Worm (Caenorhabditis elegans): Measurements from ENCODE around the gene ZK792.1.

Gene ZK792.1

ce11 chrIV:11681905-11682304, 22.3 kb downstream of the ZK792.1 start, which contains the start of gene ZK792.4:
ZK792.4 (minus strand) TSS chrIV:11682005.
- no peak for TF ChIP-seq ttx-3 (tag; optimal IDR thresholded peaks at IDR 0.05)
- TF ChIP-seq ahr-1 (tag; optimal IDR thresholded peaks at IDR 0.05) = no peak
- TF ChIP-seq ceh-6 (GFP tag; optimal IDR thresholded peaks at IDR 0.05) = no peak
- no peak for TF ChIP-seq gmeb-2 (tag; optimal IDR thresholded peaks at IDR 0.05)

ce11 chrIV:11688018-11688417, 28.4 kb downstream of the ZK792.1 start, which contains the start of gene ZK792.5:
ZK792.5 (minus strand) TSS chrIV:11688118.
- TF ChIP-seq ttx-3 (tag; optimal IDR thresholded peaks at IDR 0.05) = no peak
- no peak for TF ChIP-seq F13H6.1 (tag; optimal IDR thresholded peaks at IDR 0.05)
- no peak for TF ChIP-seq ceh-24 (tag; optimal IDR thresholded peaks at IDR 0.05)
- no peak for TF ChIP-seq unc-55 (GFP tag; optimal IDR thresholded peaks at IDR 0.05)
- TF ChIP-seq nhr-11 (tag; optimal IDR thresholded peaks at IDR 0.05) = no peak
- no peak for TF ChIP-seq ceh-31 (tag; optimal IDR thresholded peaks at IDR 0.05)
- no peak for TF ChIP-seq sox-2 (GFP tag; IDR thresholded peaks at IDR 0.05)
- no peak for TF ChIP-seq pha-2 (tag; optimal IDR thresholded peaks at IDR 0.05)
- no peak for TF ChIP-seq eyg-1 (tag; optimal IDR thresholded peaks at IDR 0.05)
- no peak for TF ChIP-seq ztf-16 (tag; optimal IDR thresholded peaks at IDR 0.05)
- no peak for TF ChIP-seq ceh-19 (GFP tag; optimal IDR thresholded peaks at IDR 0.05)

ce11 chrIV:11690988-11691387, 31.3 kb downstream of the ZK792.1 start, which contains the start of gene let-60:
let-60 (minus strand) TSS chrIV:11691088.
- no peak for TF ChIP-seq ceh-2 (tag; optimal IDR thresholded peaks at IDR 0.05)
- TF ChIP-seq lin-11 (tag; optimal IDR thresholded peaks at IDR 0.05) = no peak
- TF ChIP-seq T23F11.4 (GFP tag; optimal IDR thresholded peaks at IDR 0.05) = no peak
- no peak for TF ChIP-seq tbx-2 (tag; optimal IDR thresholded peaks at IDR 0.05)
- no peak for TF ChIP-seq ceh-34 (tag; optimal IDR thresholded peaks at IDR 0.05)
- no peak for TF ChIP-seq ets-4 (tag; optimal IDR thresholded peaks at IDR 0.05)
- TF ChIP-seq ceh-9 (tag; optimal IDR thresholded peaks at IDR 0.05) = no peak
- TF ChIP-seq ztf-16 (tag; optimal IDR thresholded peaks at IDR 0.05) = no peak
- no peak for TF ChIP-seq unc-55 (GFP tag; optimal IDR thresholded peaks at IDR 0.05)
- no peak for TF ChIP-seq tbx-7 (tag; optimal IDR thresholded peaks at IDR 0.05)
- TF ChIP-seq unc-42 (tag; optimal IDR thresholded peaks at IDR 0.05) = no peak
- no peak for TF ChIP-seq hlh-30 (tag; optimal IDR thresholded peaks at IDR 0.05; ENCODE audit: insufficient read depth)
- no peak for TF ChIP-seq ref-2 (tag; optimal IDR thresholded peaks at IDR 0.05)
- no peak for TF ChIP-seq hlh-13 (GFP tag; optimal IDR thresholded peaks at IDR 0.05)

ce11 chrIV:11691524-11691923, 31.9 kb downstream of the ZK792.1 start:
- no peak for TF ChIP-seq sox-4 (tag; optimal IDR thresholded peaks at IDR 0.05)
- TF ChIP-seq pag-3 (tag; optimal IDR thresholded peaks at IDR 0.05; ENCODE audit: borderline replicate concordance) = no peak
- no peak for TF ChIP-seq che-1 (tag; optimal IDR thresholded peaks at IDR 0.05)
- TF ChIP-seq tbx-7 (tag; optimal IDR thresholded peaks at IDR 0.05) = no peak
- TF ChIP-seq ceh-22 (tag; optimal IDR thresholded peaks at IDR 0.05) = no peak
- TF ChIP-seq nfya-1 (tag; optimal IDR thresholded peaks at IDR 0.05) = no peak
- TF ChIP-seq zip-5 (tag; optimal IDR thresholded peaks at IDR 0.05) = no peak
- TF ChIP-seq ceh-31 (tag; optimal IDR thresholded peaks at IDR 0.05) = no peak

ce11 chrIV:11692071-11692673, 32.5 kb downstream of the ZK792.1 start:
- TF ChIP-seq odd-2 (tag; optimal IDR thresholded peaks at IDR 0.05) (peak; percentile 18), ztf-16 (tag; optimal IDR thresholded peaks at IDR 0.05) (peak; percentile 46), ceh-45 (GFP tag; IDR thresholded peaks at IDR 0.05) (no peak), fkh-6 (tag; optimal IDR thresholded peaks at IDR 0.05) (no peak), sdc-2 (tag; optimal IDR thresholded peaks at IDR 0.05) (no peak), ceh-48 (tag; optimal IDR thresholded peaks at IDR 0.05) (no peak), pat-9 (tag; optimal IDR thresholded peaks at IDR 0.05) (no peak), ahr-1 (tag; optimal IDR thresholded peaks at IDR 0.05) (no peak), sox-2 (GFP tag; IDR thresholded peaks at IDR 0.05) (peak; percentile 34; the same call in 1 of the 2 replicates), lin-11 (tag; optimal IDR thresholded peaks at IDR 0.05) (no peak), dve-1 (tag; optimal IDR thresholded peaks at IDR 0.05) (peak; percentile 72), dmd-4 (tag; optimal IDR thresholded peaks at IDR 0.05; ENCODE audit: borderline replicate concordance) (no peak), elt-2 (tag; optimal IDR thresholded peaks at IDR 0.05) (peak; percentile 91), ref-2 (tag; optimal IDR thresholded peaks at IDR 0.05) (peak; percentile 85), unc-42 (tag; optimal IDR thresholded peaks at IDR 0.05) (peak; percentile 98), hlh-6 (tag; optimal IDR thresholded peaks at IDR 0.05) (peak; percentile 24), pha-2 (tag; optimal IDR thresholded peaks at IDR 0.05) (peak; percentile 45), ceh-34 (tag; optimal IDR thresholded peaks at IDR 0.05) (peak; percentile 69), ttx-3 (tag; optimal IDR thresholded peaks at IDR 0.05) (no peak), Y22D7AL.16 (tag; optimal IDR thresholded peaks at IDR 0.05) (no peak), gmeb-2 (tag; optimal IDR thresholded peaks at IDR 0.05) (peak; percentile 15), ceh-2 (tag; optimal IDR thresholded peaks at IDR 0.05) (peak; percentile 11)
